Fruit fly (Drosophila melanogaster) S2 (cell line): ENCODE data around the gene Cyp303a1.

ENCODE experiments used
- CG8478 ChIP-seq: fragments of >200 bp; optimal IDR thresholded peaks from 2 replicates; lab custom pipeline; 2018
- CTCF ChIP-seq, 2 experiments: fragments of >200 bp; optimal IDR thresholded peaks; 2 replicates each; lab custom pipeline; 2018

DNA sequence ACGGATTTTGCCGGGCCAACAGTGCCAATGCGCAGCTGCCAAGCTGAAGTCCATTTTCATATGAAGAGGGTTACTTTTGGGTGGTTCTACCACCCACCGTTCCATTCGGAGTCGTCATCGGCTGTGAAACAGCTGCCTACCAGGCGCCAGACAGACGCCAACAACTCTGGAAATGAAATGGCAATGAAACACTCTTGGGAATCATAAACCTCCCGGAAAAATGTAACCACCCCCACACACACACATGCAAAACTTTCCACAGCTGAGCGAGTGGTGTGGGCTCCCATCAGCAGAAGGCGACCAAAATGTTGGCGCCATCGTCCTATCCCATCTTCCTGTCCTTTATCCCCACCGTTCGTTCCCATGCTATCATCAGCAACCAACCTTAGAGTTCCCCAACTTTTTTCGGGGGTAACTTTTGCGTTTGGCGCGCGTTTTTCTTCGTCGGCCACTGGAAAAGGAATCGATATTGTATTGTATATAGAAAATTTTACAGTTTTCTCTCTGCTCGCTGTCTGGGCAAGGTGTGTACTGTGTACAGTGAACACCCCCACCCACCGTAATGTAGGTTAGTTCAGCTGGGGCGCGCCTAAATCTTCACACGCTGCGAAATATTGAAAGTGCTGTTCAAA lies 18.7 kb upstream of the Cyp303a1 start:
- TF ChIP-seq CG8478 = no peak
- no peak for TF ChIP-seq CTCF (optimal IDR thresholded peaks at IDR 0.05; lab: Kevin White, UChicago)
